Worm (Caenorhabditis elegans) whole organism, L4 larva: ENCODE data around the gene Y43F4A.4.

Experiments
- ctbp-1 ChIP-seq: fragments of 200-800 bp; sonication (Bioruptor generic); IDR thresholded peaks from 2 replicates; pipeline ENCODE4 v1.3.6; 2022; ENCODE audit warnings: missing genetic modification reagents, missing genetic modification characterization, missing compliant biosample characterization
- fos-1 ChIP-seq: fragments of 150-350 bp; optimal IDR thresholded peaks from 2 replicates; lab custom pipeline; 2014; ENCODE audit warnings: missing biosample characterization, missing genetic modification characterization
- lim-7 ChIP-seq: fragments of 200-800 bp; sonication (Bioruptor generic); IDR thresholded peaks from 2 replicates; pipeline ENCODE4 v1.3.6; 2022; ENCODE audit warnings: missing genetic modification characterization, missing compliant biosample characterization
- lin-13 ChIP-seq: fragments of 150-350 bp; optimal IDR thresholded peaks from 2 replicates; lab custom pipeline; 2014; ENCODE audit warnings: missing biosample characterization, missing genetic modification reagents, missing genetic modification characterization
- mes-2 ChIP-seq: sonication (generic microtip); optimal IDR thresholded peaks from 2 replicates; lab custom pipeline; 2016; ENCODE audit warnings: missing genotype, mild to moderate bottlenecking, missing genetic modification characterization, missing compliant biosample characterization; ENCODE audit not compliant: poor library complexity, severe bottlenecking
- nhr-11 ChIP-seq: fragments of 150-350 bp; optimal IDR thresholded peaks from 2 replicates; lab custom pipeline; 2014; ENCODE audit warnings: missing biosample characterization, missing genetic modification characterization
- skn-1 ChIP-seq: fragments of 150-350 bp; optimal IDR thresholded peaks from 2 replicates; lab custom pipeline; 2014; ENCODE audit warnings: missing biosample characterization, missing genetic modification characterization

DNA sequence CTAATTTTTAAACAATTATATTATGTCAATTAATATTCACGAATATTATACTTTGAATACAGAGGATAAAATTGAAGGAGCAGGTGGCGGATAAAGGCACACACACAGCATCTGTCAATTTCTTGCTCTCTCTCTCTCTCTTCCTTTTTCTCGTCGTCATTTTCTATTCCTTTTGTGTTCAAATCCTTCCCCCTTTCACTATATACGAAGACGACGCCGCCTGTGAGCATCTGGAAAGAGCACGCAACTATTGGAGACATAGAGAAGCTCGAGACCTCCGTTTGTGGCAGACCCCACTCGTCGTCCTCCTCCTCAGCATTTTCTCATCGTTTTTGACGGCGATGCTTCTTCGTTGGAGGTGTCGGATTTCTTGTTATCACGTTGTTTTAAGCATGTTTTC, 12.8 kb downstream of the Y43F4A.4 start:
- TF ChIP-seq skn-1 (tag; lab: Kevin White, UChicago) (no peak), ctbp-1 (GFP tag; lab: Robert Waterston, UW) (no peak), lim-7 (no peak), lin-13 (GFP tag; lab: Kevin White, UChicago) (no peak), nhr-11 (no peak), fos-1 (tag; lab: Kevin White, UChicago) (no peak), mes-2 (no peak)
